Worm (Caenorhabditis elegans) whole organism, L1 larva: ENCODE measurements around the gene K10C8.4.

Source experiments
- blmp-1 ChIP-seq: fragments of 150-350 bp; optimal IDR thresholded peaks from 2 replicates; lab custom pipeline; 2014; ENCODE audit warnings: missing biosample characterization, missing genetic modification characterization
- dpl-1 ChIP-seq, 3 experiments: fragments of 150-350 bp in 2 of 3; sonication (generic microtip) in 1 of 3; optimal IDR thresholded peaks; 2 replicates each; lab custom pipeline; 2014 to 2017; ENCODE audit warnings: missing biosample characterization in 3 of 3, missing genetic modification characterization in 3 of 3, missing genetic modification reagents in 3 of 3
- egl-27 ChIP-seq, 2 experiments: fragments of 150-350 bp in 1 of 2; sonication (generic microtip); optimal IDR thresholded peaks; 3 replicates each; lab custom pipeline; 2017 to 2018; ENCODE audit warnings: missing biosample characterization in 2 of 2, missing genetic modification characterization in 2 of 2, missing genetic modification reagents in 2 of 2
- fkh-10 ChIP-seq: sonication (generic microtip); optimal IDR thresholded peaks from 2 replicates; lab custom pipeline; 2017; ENCODE audit warnings: missing biosample characterization, missing genetic modification reagents, missing genetic modification characterization
- grh-1 ChIP-seq: fragments of 200-800 bp; sonication (Bioruptor generic); IDR thresholded peaks from 2 replicates; pipeline ENCODE4 v1.3.6; 2022; ENCODE audit warnings: missing genetic modification reagents, missing genetic modification characterization, missing compliant biosample characterization
- lir-3 ChIP-seq: sonication (generic microtip); optimal IDR thresholded peaks from 2 replicates; lab custom pipeline; 2016; ENCODE audit warnings: mild to moderate bottlenecking, missing genetic modification characterization, moderate library complexity, missing compliant biosample characterization; ENCODE audit not compliant: poor library complexity
- nhr-237 ChIP-seq: fragments of 150-350 bp; optimal IDR thresholded peaks from 2 replicates; lab custom pipeline; 2014; ENCODE audit warnings: missing biosample characterization, missing genetic modification characterization
- nhr-47 ChIP-seq: sonication (generic microtip); optimal IDR thresholded peaks from 2 replicates; lab custom pipeline; 2016; ENCODE audit warnings: mild to moderate bottlenecking, missing genetic modification characterization, moderate library complexity, missing compliant biosample characterization
- nhr-77 ChIP-seq: fragments of 150-350 bp; optimal IDR thresholded peaks from 2 replicates; lab custom pipeline; 2014; ENCODE audit warnings: missing biosample characterization, missing genetic modification characterization
- snpc-4 ChIP-seq: fragments of 150-350 bp; optimal IDR thresholded peaks from 2 replicates; lab custom pipeline; 2014; ENCODE audit warnings: missing biosample characterization, missing genetic modification characterization
- sox-4 ChIP-seq: sonication (generic microtip); optimal IDR thresholded peaks from 2 replicates; lab custom pipeline; 2016; ENCODE audit warnings: missing genetic modification characterization, missing compliant biosample characterization
- sptf-1 ChIP-seq: fragments of 150-350 bp; optimal IDR thresholded peaks from 2 replicates; lab custom pipeline; 2014; ENCODE audit warnings: missing biosample characterization, missing genetic modification characterization
- tlp-1 ChIP-seq: fragments of 150-350 bp; optimal IDR thresholded peaks from 2 replicates; lab custom pipeline; 2014; ENCODE audit warnings: missing biosample characterization, missing genetic modification characterization
- unc-98 ChIP-seq: fragments of 200-800 bp; sonication (Bioruptor generic); IDR thresholded peaks from 2 replicates; pipeline ENCODE4 v1.3.6; 2022; ENCODE audit warnings: missing genetic modification characterization, missing compliant biosample characterization

ce11 chrV:12744979-12745378 lies 48.9 kb downstream of the K10C8.4 start, which contains the start of gene C15C8.7:
- TF ChIP-seq blmp-1 (tag; lab: Kevin White, UChicago) (no peak), snpc-4 (tag; lab: Kevin White, UChicago) (no peak), dpl-1 (GFP tag; optimal IDR thresholded peaks at IDR 0.05; lab: Kevin White, UChicago) (no peak), nhr-47 (no peak), nhr-77 (no peak), sox-4 (tag; lab: Kevin White, UChicago) (no peak), sptf-1 (tag; lab: Kevin White, UChicago) (no peak), lir-3 (no peak), tlp-1 (no peak), egl-27 (tag; optimal IDR thresholded peaks at IDR 0.05; lab: Kevin White, UChicago) (no peak), unc-98 (GFP tag; lab: Robert Waterston, UW) (no peak), fkh-10 (no peak), grh-1 (GFP tag; lab: Robert Waterston, UW) (no peak), nhr-237 (tag; lab: Kevin White, UChicago) (no peak)
